Worm (Caenorhabditis elegans) whole organism, L4/young adult: ENCODE measurements around the gene ser-2.

Experiments used
- dao-5 ChIP-seq: sonication (generic microtip); optimal IDR thresholded peaks from 2 replicates; lab custom pipeline; 2016; ENCODE audit warnings: missing genotype, missing genetic modification characterization, moderate library complexity, missing compliant biosample characterization
- him-1 ChIP-seq: sonication (generic microtip); optimal IDR thresholded peaks from 2 replicates; lab custom pipeline; 2016; ENCODE audit warnings: missing genotype, missing genetic modification reagents, missing genetic modification characterization, missing compliant biosample characterization

ce11 chrX:15340743-15341142, 38.0 kb upstream of the ser-2 start:
- TF ChIP-seq him-1 (tag; lab: Kevin White, UChicago) = no peak
- TF ChIP-seq dao-5 = no peak
